Fruit fly (Drosophila melanogaster) whole organism, wandering third instar larva: ENCODE results near the gene Elba1.

ENCODE experiments used
- Hnf4 ChIP-seq: fragments of 200-800 bp; sonication (Bioruptor generic); optimal IDR thresholded peaks from 2 replicates; lab custom pipeline; 2016; ENCODE audit warnings: missing biosample characterization, mild to moderate bottlenecking, missing genetic modification characterization
- N ChIP-seq: fragments of >200 bp; optimal IDR thresholded peaks from 2 replicates; lab custom pipeline; 2018; ENCODE audit warnings: missing biosample characterization, missing external identifiers, missing genetic modification characterization
- br ChIP-seq: fragments of 200-800 bp; sonication (Bioruptor generic); optimal IDR thresholded peaks from 2 replicates; lab custom pipeline; 2016; ENCODE audit warnings: missing biosample characterization, missing genetic modification characterization
- dmrt93B ChIP-seq: fragments of 200-800 bp; sonication (Bioruptor generic); optimal IDR thresholded peaks from 2 replicates; lab custom pipeline; 2018; ENCODE audit warnings: missing biosample characterization, mild to moderate bottlenecking, missing genetic modification characterization

DNA sequence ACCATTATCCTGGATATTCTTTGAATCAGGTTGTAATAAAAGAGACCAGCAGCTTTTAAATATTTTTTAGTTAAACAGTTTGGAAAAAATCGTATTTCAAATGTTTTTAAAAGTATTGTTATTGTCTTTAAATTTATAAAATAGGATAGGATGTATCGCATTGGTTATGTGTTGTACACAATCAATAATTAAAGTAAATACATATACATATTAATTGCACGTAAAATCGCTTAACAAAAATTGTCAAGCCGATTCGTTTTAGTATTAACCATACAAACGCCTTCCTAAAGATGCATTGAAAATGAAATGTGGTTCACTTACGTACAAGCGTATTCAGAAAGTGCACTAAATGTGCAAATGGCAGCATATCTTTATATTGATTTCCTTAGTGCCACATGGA is 37.5 kb downstream of the Elba1 start, which contains the start of gene CG43798:
- TF ChIP-seq Hnf4 (GFP tag; lab: Kevin White, UChicago) (no peak), br (GFP tag; lab: Kevin White, UChicago) (no peak), dmrt93B (GFP tag; lab: Kevin White, UChicago) (no peak), N (GFP tag; lab: Kevin White, UChicago) (no peak)
